Fruit fly (Drosophila melanogaster) S2 (cell line): ENCODE results near the gene js.

Experiments used
- CG8478 ChIP-seq: fragments of >200 bp; optimal IDR thresholded peaks from 2 replicates; lab custom pipeline; 2018
- CTCF ChIP-seq, 2 experiments: fragments of >200 bp; optimal IDR thresholded peaks; 2 replicates each; lab custom pipeline; 2018

DNA sequence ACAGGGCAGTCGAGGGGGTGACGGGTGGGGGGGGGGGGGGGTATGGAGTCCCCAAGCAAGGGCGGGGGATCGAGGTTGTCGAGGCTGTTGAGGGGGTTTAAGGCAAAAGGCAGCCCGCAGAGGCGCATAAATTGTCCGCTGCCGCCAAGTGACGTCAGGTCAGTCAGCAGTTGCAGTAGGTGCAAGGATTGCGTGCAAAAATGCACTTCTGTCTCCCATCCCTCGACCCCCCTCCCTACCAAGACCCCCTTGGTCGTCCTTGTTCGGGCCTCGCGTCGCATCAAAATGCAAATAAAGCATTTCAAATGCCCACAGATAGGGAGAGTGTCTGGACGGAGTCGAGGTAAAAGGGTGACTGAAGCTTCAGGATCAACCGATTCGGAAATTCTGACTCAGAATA is 48.4 kb upstream of the js start:
- TF ChIP-seq CTCF (optimal IDR thresholded peaks at IDR 0.05; lab: Kevin White, UChicago) (no peak), CG8478 (lab: Kevin White, UChicago) (no peak)
